Worm (Caenorhabditis elegans) whole organism, L1 larva: ENCODE data around the gene str-238.

Source experiments
- C34B4.2 ChIP-seq: sonication (generic microtip); optimal IDR thresholded peaks from 2 replicates; lab custom pipeline; 2017; ENCODE audit warnings: mild to moderate bottlenecking, missing genetic modification characterization, missing compliant biosample characterization
- F16B12.6 ChIP-seq: fragments of 150-350 bp; optimal IDR thresholded peaks from 2 replicates; lab custom pipeline; 2014; ENCODE audit warnings: missing biosample characterization, missing genetic modification characterization
- Y116A8C.19 ChIP-seq: sonication (generic microtip); optimal IDR thresholded peaks from 2 replicates; lab custom pipeline; 2016; ENCODE audit warnings: missing compliant biosample characterization, missing genetic modification characterization, borderline replicate concordance
- aha-1 ChIP-seq: fragments of 150-350 bp; optimal IDR thresholded peaks from 2 replicates; lab custom pipeline; 2014; ENCODE audit warnings: missing biosample characterization, missing genetic modification characterization
- alr-1 ChIP-seq: fragments of 200-800 bp; sonication (Bioruptor generic); optimal IDR thresholded peaks from 2 replicates; lab custom pipeline; 2018; ENCODE audit warnings: borderline replicate concordance, mild to moderate bottlenecking, missing genetic modification characterization, missing compliant biosample characterization
- blmp-1 ChIP-seq: fragments of 150-350 bp; optimal IDR thresholded peaks from 2 replicates; lab custom pipeline; 2014; ENCODE audit warnings: missing biosample characterization, missing genetic modification characterization
- ceh-88 ChIP-seq: fragments of 200-800 bp; sonication (Bioruptor generic); IDR thresholded peaks from 2 replicates; pipeline ENCODE4 v1.3.6; 2022; ENCODE audit warnings: missing genetic modification characterization, missing compliant biosample characterization
- dpl-1 ChIP-seq, 3 experiments: fragments of 150-350 bp in 2 of 3; sonication (generic microtip) in 1 of 3; optimal IDR thresholded peaks; 2 replicates each; lab custom pipeline; 2014 to 2017; ENCODE audit warnings: missing biosample characterization in 3 of 3, missing genetic modification characterization in 3 of 3, missing genetic modification reagents in 3 of 3
- dsc-1 ChIP-seq: sonication (generic microtip); optimal IDR thresholded peaks from 2 replicates; lab custom pipeline; 2016; ENCODE audit warnings: mild to moderate bottlenecking, missing genetic modification characterization, missing compliant biosample characterization
- elt-3 ChIP-seq, 6 experiments: fragments of 150-350 bp in 1 of 6; sonication (generic microtip); optimal IDR thresholded peaks; 2 replicates each; lab custom pipeline; 2017 to 2018; ENCODE audit warnings: missing biosample characterization in 6 of 6, missing genetic modification characterization in 6 of 6, inconsistent platforms in 1 of 6
- ets-5 ChIP-seq: fragments of 200-800 bp; sonication (Bioruptor generic); IDR thresholded peaks from 2 replicates; pipeline ENCODE4 v1.3.6; 2022; ENCODE audit warnings: missing genetic modification characterization, missing compliant biosample characterization
- fkh-8 ChIP-seq: sonication (generic microtip); optimal IDR thresholded peaks from 2 replicates; lab custom pipeline; 2016; ENCODE audit warnings: mild to moderate bottlenecking, missing genetic modification characterization, missing compliant biosample characterization
- fos-1 ChIP-seq: fragments of 150-350 bp; optimal IDR thresholded peaks from 2 replicates; lab custom pipeline; 2014; ENCODE audit warnings: missing biosample characterization, missing genetic modification characterization
- grh-1 ChIP-seq: fragments of 200-800 bp; sonication (Bioruptor generic); IDR thresholded peaks from 2 replicates; pipeline ENCODE4 v1.3.6; 2022; ENCODE audit warnings: missing genetic modification reagents, missing genetic modification characterization, missing compliant biosample characterization
- hpl-2 ChIP-seq: fragments of 150-350 bp; optimal IDR thresholded peaks from 2 replicates; lab custom pipeline; 2014; ENCODE audit warnings: missing biosample characterization, missing genetic modification reagents, missing genetic modification characterization
- irx-1 ChIP-seq: sonication (generic microtip); optimal IDR thresholded peaks from 2 replicates; lab custom pipeline; 2016; ENCODE audit warnings: missing genetic modification characterization, missing compliant biosample characterization
- jun-1 ChIP-seq: fragments of 150-350 bp; optimal IDR thresholded peaks from 2 replicates; lab custom pipeline; 2014; ENCODE audit warnings: missing biosample characterization, missing genetic modification reagents, missing genetic modification characterization
- lin-13 ChIP-seq: fragments of 150-350 bp; optimal IDR thresholded peaks from 2 replicates; lab custom pipeline; 2014; ENCODE audit warnings: missing biosample characterization, missing genetic modification reagents, missing genetic modification characterization
- lin-14 ChIP-seq: fragments of 200-800 bp; sonication (Bioruptor generic); optimal IDR thresholded peaks from 2 replicates; lab custom pipeline; 2018; ENCODE audit warnings: mild to moderate bottlenecking, missing genetic modification characterization, moderate library complexity, missing compliant biosample characterization
- lin-15B ChIP-seq: fragments of 150-350 bp; sonication (generic microtip); optimal IDR thresholded peaks from 3 replicates; lab custom pipeline; 2014; ENCODE audit warnings: missing biosample characterization, missing genetic modification characterization
- lin-35 ChIP-seq, 2 experiments: fragments of 150-350 bp; optimal IDR thresholded peaks; 2 replicates each; lab custom pipeline; 2014; ENCODE audit warnings: missing biosample characterization in 2 of 2, missing genetic modification characterization in 2 of 2, missing genetic modification reagents in 2 of 2
- lsy-2 ChIP-seq, 2 experiments: fragments of 150-350 bp; optimal IDR thresholded peaks; 2 replicates each; lab custom pipeline; 2014; ENCODE audit warnings: missing biosample characterization in 2 of 2, missing genetic modification characterization in 2 of 2
- mab-9 ChIP-seq: fragments of 200-800 bp; sonication (Bioruptor generic); IDR thresholded peaks from 2 replicates; pipeline ENCODE4 v1.3.6; 2022; ENCODE audit warnings: missing genetic modification reagents, missing genetic modification characterization, missing compliant biosample characterization
- mef-2 ChIP-seq: fragments of 150-350 bp; optimal IDR thresholded peaks from 2 replicates; lab custom pipeline; 2014; ENCODE audit warnings: missing biosample characterization, missing genetic modification characterization
- nhr-11 ChIP-seq: fragments of 150-350 bp; optimal IDR thresholded peaks from 2 replicates; lab custom pipeline; 2014; ENCODE audit warnings: missing biosample characterization, missing genetic modification characterization
- nhr-12 ChIP-seq: sonication (generic microtip); optimal IDR thresholded peaks from 2 replicates; lab custom pipeline; 2017; ENCODE audit warnings: missing biosample characterization, missing genetic modification characterization
- nhr-19 ChIP-seq: fragments of 200-800 bp; sonication (Bioruptor generic); conservative IDR thresholded peaks from 2 replicates; pipeline ENCODE4 v1.3.6; 2022; ENCODE audit warnings: missing genetic modification characterization, missing compliant biosample characterization
- nhr-20 ChIP-seq: sonication (generic microtip); optimal IDR thresholded peaks from 2 replicates; lab custom pipeline; 2016; ENCODE audit warnings: mild to moderate bottlenecking, missing genetic modification characterization, missing compliant biosample characterization
- nhr-47 ChIP-seq: sonication (generic microtip); optimal IDR thresholded peaks from 2 replicates; lab custom pipeline; 2016; ENCODE audit warnings: mild to moderate bottlenecking, missing genetic modification characterization, moderate library complexity, missing compliant biosample characterization
- nhr-76 ChIP-seq: sonication (generic microtip); optimal IDR thresholded peaks from 2 replicates; lab custom pipeline; 2017; ENCODE audit warnings: missing biosample characterization, missing genetic modification characterization
- nhr-77 ChIP-seq: fragments of 150-350 bp; optimal IDR thresholded peaks from 2 replicates; lab custom pipeline; 2014; ENCODE audit warnings: missing biosample characterization, missing genetic modification characterization
- nhr-84 ChIP-seq: sonication (generic microtip); optimal IDR thresholded peaks from 2 replicates; lab custom pipeline; 2017; ENCODE audit warnings: missing biosample characterization, missing genetic modification characterization
- nhr-85 ChIP-seq: sonication (generic microtip); peaks from one replicate; lab custom pipeline; 2016; ENCODE audit warnings: missing genetic modification characterization, inconsistent platforms, missing compliant biosample characterization
- pag-3 ChIP-seq: sonication (generic microtip); optimal IDR thresholded peaks from 2 replicates; lab custom pipeline; 2017; ENCODE audit warnings: missing genetic modification characterization, mild to moderate bottlenecking, missing compliant biosample characterization, antibody characterized with exemption, borderline replicate concordance; ENCODE audit not compliant: insufficient read depth
- rnt-1 ChIP-seq: sonication (generic microtip); optimal IDR thresholded peaks from 2 replicates; lab custom pipeline; 2016; ENCODE audit warnings: mild to moderate bottlenecking, missing genetic modification characterization, moderate library complexity, missing compliant biosample characterization
- skn-1 ChIP-seq: fragments of 150-350 bp; optimal IDR thresholded peaks from 2 replicates; lab custom pipeline; 2014; ENCODE audit warnings: missing biosample characterization, missing genetic modification characterization
- sptf-1 ChIP-seq: fragments of 150-350 bp; optimal IDR thresholded peaks from 2 replicates; lab custom pipeline; 2014; ENCODE audit warnings: missing biosample characterization, missing genetic modification characterization
- tbx-2 ChIP-seq: sonication (generic microtip); optimal IDR thresholded peaks from 2 replicates; lab custom pipeline; 2016; ENCODE audit warnings: missing genetic modification characterization, missing compliant biosample characterization
- tlp-1 ChIP-seq: fragments of 150-350 bp; optimal IDR thresholded peaks from 2 replicates; lab custom pipeline; 2014; ENCODE audit warnings: missing biosample characterization, missing genetic modification characterization
- unc-130 ChIP-seq: fragments of 150-350 bp; optimal IDR thresholded peaks from 2 replicates; lab custom pipeline; 2017; ENCODE audit warnings: missing biosample characterization, missing genetic modification characterization, inconsistent platforms
- unc-30 ChIP-seq: sonication (generic microtip); optimal IDR thresholded peaks from 2 replicates; lab custom pipeline; 2017; ENCODE audit warnings: missing biosample characterization, missing genetic modification characterization
- unc-98 ChIP-seq: fragments of 200-800 bp; sonication (Bioruptor generic); IDR thresholded peaks from 2 replicates; pipeline ENCODE4 v1.3.6; 2022; ENCODE audit warnings: missing genetic modification characterization, missing compliant biosample characterization
- vab-15 ChIP-seq: sonication (generic microtip); optimal IDR thresholded peaks from 2 replicates; lab custom pipeline; 2017; ENCODE audit warnings: missing genotype, mild to moderate bottlenecking, missing genetic modification characterization, missing compliant biosample characterization
- xbp-1 ChIP-seq: sonication (generic microtip); optimal IDR thresholded peaks from 2 replicates; lab custom pipeline; 2016; ENCODE audit warnings: missing genetic modification characterization, missing compliant biosample characterization
- zag-1 ChIP-seq: fragments of 150-350 bp; optimal IDR thresholded peaks from 2 replicates; lab custom pipeline; 2014; ENCODE audit warnings: missing biosample characterization, missing genetic modification characterization
- ztf-4 ChIP-seq: fragments of 150-350 bp; optimal IDR thresholded peaks from 2 replicates; lab custom pipeline; 2014; ENCODE audit warnings: missing biosample characterization, missing genetic modification characterization

str-238 gene

ce11 chrV:764732-765131 lies at the start of gene str-238:
TSS of gene str-238 (plus strand) at chrV:765032.
- TF ChIP-seq nhr-85 = peak; percentile 2
- no peak for TF ChIP-seq F16B12.6 (tag; lab: Kevin White, UChicago)
- TF ChIP-seq ztf-4 (tag; lab: Kevin White, UChicago) = no peak

- TF ChIP-seq hpl-2 (GFP tag; lab: Kevin White, UChicago) (no peak), nhr-47 (tag; lab: Kevin White, UChicago) (no peak), blmp-1 (no peak), nhr-76 (tag; lab: Kevin White, UChicago) (no peak)
Observed at ce11 chrV:719731-720130, 45.1 kb upstream of the str-238 start, which contains the start of gene srbc-40. TSS of gene srbc-40 (minus strand) at chrV:719831.

- TF ChIP-seq lin-35 (GFP tag; optimal IDR thresholded peaks at IDR 0.05; lab: Kevin White, UChicago) (no peak), pag-3 (tag; lab: Kevin White, UChicago) (no peak), xbp-1 (tag; lab: Kevin White, UChicago) (no peak), dsc-1 (tag; lab: Kevin White, UChicago) (no peak), aha-1 (no peak), tbx-2 (tag; lab: Kevin White, UChicago) (no peak), nhr-47 (tag; lab: Kevin White, UChicago) (no peak), rnt-1 (tag; lab: Kevin White, UChicago) (no peak), lin-15B (no peak), nhr-76 (tag; lab: Kevin White, UChicago) (no peak), fos-1 (tag; lab: Kevin White, UChicago) (no peak), fkh-8 (tag; lab: Kevin White, UChicago) (no peak), nhr-20 (tag; lab: Kevin White, UChicago) (no peak), nhr-19 (GFP tag; lab: Robert Waterston, UW) (no peak), skn-1 (no peak), ceh-88 (GFP tag; lab: Robert Waterston, UW) (no peak)
Observed at ce11 chrV:722889-723288, 41.9 kb upstream of the str-238 start.

- TF ChIP-seq nhr-84 (tag; lab: Kevin White, UChicago) (peak; percentile 59), nhr-19 (GFP tag; lab: Robert Waterston, UW) (peak; percentile 70), lin-14 (GFP tag; lab: Kevin White, UChicago) (peak; percentile 71), elt-3 (tag; optimal IDR thresholded peaks at IDR 0.05; lab: Kevin White, UChicago) (peak in 2 of 6 experiments; percentile 12 to 20), sptf-1 (tag; lab: Kevin White, UChicago) (no peak), nhr-20 (tag; lab: Kevin White, UChicago) (peak; percentile 51), alr-1 (tag; lab: Kevin White, UChicago) (no peak), xbp-1 (tag; lab: Kevin White, UChicago) (no peak), tbx-2 (tag; lab: Kevin White, UChicago) (peak; percentile 69), unc-130 (no peak), nhr-11 (peak; percentile 17), aha-1 (no peak), nhr-77 (no peak), hpl-2 (GFP tag; lab: Kevin White, UChicago) (peak; percentile 75), unc-30 (tag; lab: Kevin White, UChicago) (no peak), zag-1 (tag; lab: Kevin White, UChicago) (no peak), nhr-12 (tag; lab: Kevin White, UChicago) (no peak), F16B12.6 (tag; lab: Kevin White, UChicago) (no peak), Y116A8C.19 (no peak), lin-15B (no peak), mab-9 (GFP tag; lab: Robert Waterston, UW) (no peak), ets-5 (no peak), unc-98 (GFP tag; lab: Robert Waterston, UW) (no peak), mef-2 (tag; lab: Kevin White, UChicago) (no peak), C34B4.2 (tag; lab: Kevin White, UChicago) (no peak), lin-13 (GFP tag; lab: Kevin White, UChicago) (no peak), lsy-2 (tag; optimal IDR thresholded peaks at IDR 0.05; lab: Kevin White, UChicago) (peak; percentile 51 to 58), grh-1 (GFP tag; lab: Robert Waterston, UW) (no peak), vab-15 (tag; lab: Kevin White, UChicago) (no peak), fos-1 (tag; lab: Kevin White, UChicago) (no peak), dpl-1 (GFP tag; optimal IDR thresholded peaks at IDR 0.05; lab: Kevin White, UChicago) (no peak), nhr-76 (tag; lab: Kevin White, UChicago) (no peak), tlp-1 (tag; lab: Kevin White, UChicago) (no peak), irx-1 (tag; lab: Kevin White, UChicago) (peak; percentile 3), jun-1 (tag; lab: Kevin White, UChicago) (peak; percentile 48)
Observed at ce11 chrV:723895-724352, 40.9 kb upstream of the str-238 start, which contains the start of gene fbxb-72. TSS of gene fbxb-72 (minus strand) at chrV:723952.
